Worm (Caenorhabditis elegans): Measurements from ENCODE around the gene R05H5.3.

R05H5.3 gene

DNA sequence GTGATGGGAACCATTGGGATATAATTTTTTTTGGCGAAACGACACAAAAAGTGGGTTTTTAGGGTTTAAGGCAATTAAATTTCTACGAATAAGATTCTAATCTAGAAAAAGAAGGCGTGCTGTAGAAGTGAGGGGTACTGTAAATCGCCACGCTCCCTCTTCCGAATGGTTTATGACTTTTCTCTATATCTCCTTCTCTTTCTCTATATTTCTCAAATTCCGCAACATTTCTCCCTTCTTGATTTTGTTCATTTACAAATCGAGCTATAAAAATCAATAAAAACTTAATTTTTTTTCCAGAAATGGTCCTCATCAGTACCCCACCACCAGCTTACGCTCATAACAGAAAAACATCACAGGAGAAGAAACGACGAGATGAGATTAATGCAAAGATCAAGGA is 20.7 kb downstream of the R05H5.3 start, which contains the start of gene ref-1:
ref-1 (plus strand) TSS at position 301 of the 400 bp plus-strand sequence.
- no peak for TF ChIP-seq ceh-82 (tag; optimal IDR thresholded peaks at IDR 0.05)
- TF ChIP-seq nhr-12 (tag; optimal IDR thresholded peaks at IDR 0.05) = no peak
- no peak for TF ChIP-seq skn-1 (tag; optimal IDR thresholded peaks at IDR 0.05)
- TF ChIP-seq nhr-237 (tag; optimal IDR thresholded peaks at IDR 0.05) = no peak
- no peak for TF ChIP-seq ceh-9 (tag; optimal IDR thresholded peaks at IDR 0.05)
- no peak for TF ChIP-seq nhr-67 (tag; optimal IDR thresholded peaks at IDR 0.05)
- TF ChIP-seq elt-3 (tag; optimal IDR thresholded peaks at IDR 0.05) = no peak

DNA sequence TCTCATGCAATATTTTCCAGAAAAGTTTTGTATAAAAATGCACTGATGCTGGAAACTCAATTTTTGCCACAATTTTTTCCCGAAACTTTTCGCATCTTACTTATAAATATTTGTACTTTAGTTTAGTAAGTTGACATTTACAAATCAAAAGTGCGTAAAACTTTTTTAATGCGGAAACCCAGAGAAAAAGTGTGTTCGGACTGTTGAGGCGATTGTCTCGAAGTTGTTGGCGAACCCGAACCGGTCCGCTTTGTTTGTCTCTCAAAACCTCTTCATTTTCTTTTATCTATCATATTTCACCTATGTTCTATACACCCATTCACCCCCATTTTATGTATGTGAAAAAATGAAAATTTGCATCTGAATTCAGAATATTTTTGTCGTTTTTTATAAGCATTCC is 23.2 kb downstream of the R05H5.3 start:
- TF ChIP-seq pha-4 (tag; optimal IDR thresholded peaks at IDR 0.05) (peak; percentile 62), tbx-2 (tag; optimal IDR thresholded peaks at IDR 0.05) (no peak), nhr-43 (tag; optimal IDR thresholded peaks at IDR 0.05; ENCODE audit: poor library complexity, severe bottlenecking) (peak; percentile 3), nhr-23 (tag; optimal IDR thresholded peaks at IDR 0.05) (peak; percentile 43), nhr-25 (tag; optimal IDR thresholded peaks at IDR 0.05) (peak; percentile 64), mdl-1 (tag; optimal IDR thresholded peaks at IDR 0.05) (no peak)

DNA sequence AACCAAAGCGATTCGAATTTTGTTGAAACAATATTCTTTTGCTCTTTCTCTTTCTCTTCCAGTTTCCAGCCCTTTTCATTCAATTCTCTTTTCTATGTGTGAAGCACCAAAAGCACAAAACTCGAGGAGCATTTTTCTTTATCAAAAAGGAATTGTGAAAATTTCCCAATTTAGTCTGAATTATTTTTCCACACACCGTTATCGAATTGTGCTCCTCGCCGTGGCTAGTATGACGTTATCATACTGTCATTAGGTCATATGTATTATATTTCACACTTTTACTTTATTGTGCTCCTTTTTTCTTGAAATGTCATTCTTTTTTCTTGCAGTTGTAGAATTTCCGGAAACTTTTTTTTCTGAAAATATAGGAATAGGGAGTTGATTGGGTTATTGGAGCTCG is 24.2 kb downstream of the R05H5.3 start:
- TF ChIP-seq elt-2 (tag; optimal IDR thresholded peaks at IDR 0.05) (peak; percentile 83), pqm-1 (tag; optimal IDR thresholded peaks at IDR 0.05) (peak; percentile 76), ama-1 (optimal IDR thresholded peaks at IDR 0.05) (no peak), pha-4 (tag; optimal IDR thresholded peaks at IDR 0.05) (peak; percentile 35), nhr-12 (tag; optimal IDR thresholded peaks at IDR 0.05) (no peak), lsy-12 (tag; optimal IDR thresholded peaks at IDR 0.05) (no peak), daf-12 (tag; optimal IDR thresholded peaks at IDR 0.05) (no peak)

DNA sequence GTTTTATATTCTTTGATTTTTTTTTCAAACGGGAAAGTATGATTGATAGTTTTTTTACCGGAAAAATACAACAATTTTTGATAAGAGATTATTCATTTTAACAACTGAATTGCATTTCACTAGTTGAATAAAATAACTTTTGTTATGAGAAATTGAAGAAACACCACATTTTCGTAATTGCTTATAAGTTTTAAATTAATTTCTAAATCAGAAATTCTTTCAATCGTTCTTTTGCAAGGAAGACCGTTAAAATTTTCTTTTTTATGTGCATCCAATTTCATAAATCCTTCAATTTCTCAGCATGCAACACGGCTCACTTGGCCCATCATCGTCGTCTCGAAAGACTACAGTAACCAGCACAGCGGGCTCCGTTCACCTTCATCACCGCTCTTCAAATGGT is 25.2 kb downstream of the R05H5.3 start, which contains the start of gene plc-3:
plc-3 (plus strand) TSS at position 301 of the 400 bp plus-strand sequence.
- no peak for TF ChIP-seq egl-5 (tag; optimal IDR thresholded peaks at IDR 0.05)
- no peak for TF ChIP-seq sea-2 (GFP tag; optimal IDR thresholded peaks at IDR 0.05)
- no peak for TF ChIP-seq nhr-76 (tag; optimal IDR thresholded peaks at IDR 0.05)
- no peak for TF ChIP-seq pha-4 (tag; optimal IDR thresholded peaks at IDR 0.05)
- no peak for TF ChIP-seq R02D3.7 (tag; optimal IDR thresholded peaks at IDR 0.05)
- no peak for TF ChIP-seq ceh-16 (tag; optimal IDR thresholded peaks at IDR 0.05)
- TF ChIP-seq ztf-4 (tag; optimal IDR thresholded peaks at IDR 0.05) = no peak
- TF ChIP-seq pqm-1 (tag; optimal IDR thresholded peaks at IDR 0.05) = no peak
- TF ChIP-seq tbx-2 (tag; optimal IDR thresholded peaks at IDR 0.05) = no peak

DNA sequence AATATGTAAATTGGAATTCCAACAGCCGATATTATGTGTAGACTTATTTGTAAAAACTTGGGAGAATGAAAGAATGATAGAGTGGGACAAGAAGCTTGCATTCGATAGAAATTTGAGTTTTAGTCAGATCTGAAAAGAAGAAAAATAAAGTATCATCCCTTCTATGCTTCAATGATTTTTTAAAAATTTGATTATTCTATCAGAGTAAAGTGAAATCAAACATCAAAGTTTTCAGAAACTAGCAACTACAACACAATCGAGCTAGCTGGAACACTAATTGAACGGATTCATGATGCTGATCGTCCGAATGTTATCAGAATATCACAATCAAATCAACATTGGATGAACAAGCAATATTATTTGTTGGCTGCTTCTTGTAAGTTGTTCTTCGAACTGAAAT is 29.6 kb downstream of the R05H5.3 start, which contains the start of gene srh-135:
srh-135 (minus strand) TSS at position 101 of the 400 bp plus-strand sequence.
- no peak for TF ChIP-seq eor-1 (tag; optimal IDR thresholded peaks at IDR 0.05)

DNA sequence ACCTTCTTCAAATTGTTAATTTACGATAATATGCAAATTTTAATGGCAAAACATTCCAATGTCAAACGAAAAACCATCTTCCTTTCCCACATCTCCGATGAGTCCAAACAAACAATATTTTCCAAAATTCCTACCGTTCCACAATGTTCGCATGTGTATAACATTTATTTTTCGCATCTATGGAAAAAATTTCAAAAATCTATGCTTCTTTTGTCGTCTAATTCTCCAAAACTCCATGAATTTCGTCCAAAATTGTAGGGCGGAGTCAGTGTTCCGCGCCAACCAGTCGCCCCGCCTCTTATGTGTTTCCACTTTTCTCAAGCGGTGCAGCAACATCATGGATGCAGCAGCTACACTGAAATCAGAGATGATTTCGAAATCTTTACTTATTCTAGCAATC is 33.5 kb downstream of the R05H5.3 start, which contains the start of gene T01E8.8:
T01E8.8 (plus strand) TSS at position 301 of the 400 bp plus-strand sequence.
- TF ChIP-seq ama-1 (optimal IDR thresholded peaks at IDR 0.05) (no peak), nhr-23 (tag; optimal IDR thresholded peaks at IDR 0.05) (no peak), hmg-11 (tag; optimal IDR thresholded peaks at IDR 0.05) (no peak), elt-3 (tag; optimal IDR thresholded peaks at IDR 0.05) (no peak), ceh-82 (tag; optimal IDR thresholded peaks at IDR 0.05) (no peak), skn-1 (tag; optimal IDR thresholded peaks at IDR 0.05) (no peak), nhr-76 (tag; optimal IDR thresholded peaks at IDR 0.05) (no peak), unc-62 (GFP tag; optimal IDR thresholded peaks at IDR 0.05) (no peak), ztf-4 (tag; optimal IDR thresholded peaks at IDR 0.05) (no peak), elt-1 (tag; optimal IDR thresholded peaks at IDR 0.05) (no peak), mdl-1 (tag; optimal IDR thresholded peaks at IDR 0.05) (no peak), egl-27 (tag; optimal IDR thresholded peaks at IDR 0.05) (no peak), zag-1 (tag; optimal IDR thresholded peaks at IDR 0.05) (no peak), nhr-11 (tag; optimal IDR thresholded peaks at IDR 0.05) (no peak), unc-39 (tag; optimal IDR thresholded peaks at IDR 0.05) (no peak), lsy-12 (tag; optimal IDR thresholded peaks at IDR 0.05) (no peak)
